Worm (Caenorhabditis elegans) whole organism, young adult: ENCODE measurements around the gene dnj-5.

Experiments used
- C06A6.2 ChIP-seq: fragments of 200-800 bp; sonication (Bioruptor generic); conservative IDR thresholded peaks from 2 replicates; pipeline ENCODE4 v1.3.6; 2022; ENCODE audit warnings: missing genetic modification characterization, missing compliant biosample characterization
- D2030.7 ChIP-seq: fragments of 200-800 bp; sonication (Bioruptor generic); IDR thresholded peaks from 2 replicates; pipeline ENCODE4 v1.3.6; 2022; ENCODE audit warnings: missing genetic modification reagents, missing genetic modification characterization, missing compliant biosample characterization
- F10E7.11 ChIP-seq: sonication (generic microtip); optimal IDR thresholded peaks from 2 replicates; lab custom pipeline; 2017; ENCODE audit warnings: mild to moderate bottlenecking, missing genetic modification characterization, moderate library complexity, missing compliant biosample characterization
- F22D6.2 ChIP-seq: sonication (generic microtip); optimal IDR thresholded peaks from 2 replicates; lab custom pipeline; 2016; ENCODE audit warnings: mild to moderate bottlenecking, missing genetic modification characterization, missing compliant biosample characterization
- F57C9.4 ChIP-seq: sonication (generic microtip); optimal IDR thresholded peaks from 2 replicates; lab custom pipeline; 2017; ENCODE audit warnings: mild to moderate bottlenecking, missing genetic modification characterization, missing compliant biosample characterization
- K12H6.12 ChIP-seq: fragments of 200-800 bp; sonication (Bioruptor generic); optimal IDR thresholded peaks from 2 replicates; lab custom pipeline; 2018; ENCODE audit warnings: mild to moderate bottlenecking, missing genetic modification characterization, missing compliant biosample characterization
- Y56A3A.18 ChIP-seq: fragments of 200-800 bp; sonication (Bioruptor generic); IDR thresholded peaks from 2 replicates; pipeline ENCODE4 v1.3.6; 2022; ENCODE audit warnings: missing genetic modification reagents, missing genetic modification characterization, missing compliant biosample characterization
- ccch-3 ChIP-seq: fragments of 200-800 bp; sonication (Bioruptor generic); optimal IDR thresholded peaks from 2 replicates; lab custom pipeline; 2018; ENCODE audit warnings: mild to moderate bottlenecking, missing genetic modification characterization, missing compliant biosample characterization
- cebp-1 ChIP-seq, 2 experiments: fragments of 200-800 bp in 1 of 2; sonication (Bioruptor generic) in 1 of 2; sonication (generic microtip) in 1 of 2; IDR thresholded peaks in 1 of 2; optimal IDR thresholded peaks in 1 of 2; 2 replicates each; pipeline versions ENCODE4 v1.3.6 to Lab custom; 2017 to 2022; ENCODE audit warnings: missing compliant biosample characterization in 2 of 2, missing genetic modification characterization in 2 of 2, mild to moderate bottlenecking in 1 of 2, missing genetic modification reagents in 1 of 2, moderate library complexity in 1 of 2
- ceh-27 ChIP-seq: fragments of 200-800 bp; sonication (Bioruptor generic); optimal IDR thresholded peaks from 2 replicates; lab custom pipeline; 2018; ENCODE audit warnings: mild to moderate bottlenecking, missing genetic modification characterization, moderate library complexity, missing compliant biosample characterization
- chd-7 ChIP-seq: sonication (generic microtip); optimal IDR thresholded peaks from 2 replicates; lab custom pipeline; 2016; ENCODE audit warnings: mild to moderate bottlenecking, missing genetic modification characterization, moderate library complexity, missing compliant biosample characterization
- dox-1 ChIP-seq: fragments of 200-800 bp; sonication (Bioruptor generic); IDR thresholded peaks from 2 replicates; pipeline ENCODE4 v1.3.6; 2022; ENCODE audit warnings: missing genetic modification reagents, missing genetic modification characterization, missing compliant biosample characterization
- egrh-3 ChIP-seq: fragments of 200-800 bp; sonication (Bioruptor generic); IDR thresholded peaks from 2 replicates; pipeline ENCODE4 v1.3.6; 2022; ENCODE audit warnings: missing genetic modification reagents, missing genetic modification characterization, missing compliant biosample characterization
- hlh-12 ChIP-seq: sonication (generic microtip); optimal IDR thresholded peaks from 2 replicates; lab custom pipeline; 2016; ENCODE audit warnings: missing genetic modification characterization, missing compliant biosample characterization
- hlh-26 ChIP-seq: fragments of 200-800 bp; sonication (Bioruptor generic); conservative IDR thresholded peaks from 2 replicates; pipeline ENCODE4 v1.3.6; 2022; ENCODE audit warnings: missing genetic modification reagents, missing genetic modification characterization, missing compliant biosample characterization
- hmg-1.2 ChIP-seq: fragments of 200-800 bp; sonication (Bioruptor generic); IDR thresholded peaks from 2 replicates; pipeline ENCODE4 v1.3.6; 2022; ENCODE audit warnings: missing genetic modification reagents, missing genetic modification characterization, missing compliant biosample characterization
- let-526 ChIP-seq: fragments of 200-800 bp; sonication (Bioruptor generic); IDR thresholded peaks from 2 replicates; pipeline ENCODE4 v1.3.6; 2022; ENCODE audit warnings: missing genetic modification reagents, missing genetic modification characterization, missing compliant biosample characterization
- lir-1 ChIP-seq: fragments of 200-800 bp; sonication (Bioruptor generic); conservative IDR thresholded peaks from 2 replicates; pipeline ENCODE4 v1.3.6; 2022; ENCODE audit warnings: missing genetic modification reagents, missing genetic modification characterization, missing compliant biosample characterization
- nfyb-1 ChIP-seq: fragments of 200-800 bp; sonication (Bioruptor generic); IDR thresholded peaks from 2 replicates; pipeline ENCODE4 v1.3.6; 2022; ENCODE audit warnings: missing genetic modification reagents, missing genetic modification characterization, missing compliant biosample characterization
- nhr-80 ChIP-seq: sonication (generic microtip); optimal IDR thresholded peaks from 2 replicates; lab custom pipeline; 2016; ENCODE audit warnings: missing genetic modification characterization, missing compliant biosample characterization
- nhr-90 ChIP-seq: sonication (generic microtip); optimal IDR thresholded peaks from 2 replicates; lab custom pipeline; 2016; ENCODE audit warnings: missing genotype, mild to moderate bottlenecking, missing genetic modification characterization, missing compliant biosample characterization
- pha-4 ChIP-seq: fragments of 150-350 bp; sonication (generic microtip); optimal IDR thresholded peaks from 2 replicates; lab custom pipeline; 2014; ENCODE audit warnings: missing biosample characterization, missing genetic modification reagents, missing genetic modification characterization
- rcor-1 ChIP-seq: fragments of 200-800 bp; sonication (Bioruptor generic); IDR thresholded peaks from 2 replicates; pipeline ENCODE4 v1.3.6; 2022; ENCODE audit warnings: missing genetic modification reagents, missing genetic modification characterization, missing compliant biosample characterization
- rpc-1 ChIP-seq, 2 experiments: fragments of 150-350 bp in 1 of 2; sonication (generic microtip) in 1 of 2; optimal IDR thresholded peaks; 2 replicates each; lab custom pipeline; 2014 to 2018; ENCODE audit warnings: missing biosample characterization in 1 of 2, missing genetic modification characterization in 1 of 2, missing genetic modification reagents in 1 of 2, missing genotype in 1 of 2
- somi-1 ChIP-seq: fragments of 200-800 bp; sonication (Bioruptor generic); optimal IDR thresholded peaks from 2 replicates; lab custom pipeline; 2018; ENCODE audit warnings: mild to moderate bottlenecking, missing genetic modification characterization, missing compliant biosample characterization
- tlf-1 ChIP-seq: fragments of 200-800 bp; sonication (Bioruptor generic); optimal IDR thresholded peaks from 2 replicates; lab custom pipeline; 2018; ENCODE audit warnings: mild to moderate bottlenecking, missing genetic modification characterization, missing compliant biosample characterization
- unc-130 ChIP-seq: sonication (generic microtip); optimal IDR thresholded peaks from 2 replicates; lab custom pipeline; 2016; ENCODE audit warnings: missing genetic modification reagents, missing genetic modification characterization, missing compliant biosample characterization
- zfh-2 ChIP-seq: fragments of 200-800 bp; sonication (Bioruptor generic); conservative IDR thresholded peaks from 2 replicates; pipeline ENCODE4 v1.3.6; 2022; ENCODE audit warnings: missing genetic modification reagents, missing genetic modification characterization, missing compliant biosample characterization
- ztf-26 ChIP-seq: sonication (generic microtip); optimal IDR thresholded peaks from 2 replicates; lab custom pipeline; 2017; ENCODE audit warnings: missing genetic modification characterization, missing compliant biosample characterization
- ztf-28 ChIP-seq: fragments of 200-800 bp; sonication (Bioruptor generic); IDR thresholded peaks from 2 replicates; pipeline ENCODE4 v1.3.6; 2022; ENCODE audit warnings: missing genetic modification reagents, missing genetic modification characterization, missing compliant biosample characterization
- ztf-3 ChIP-seq: fragments of 200-800 bp; sonication (Bioruptor generic); optimal IDR thresholded peaks from 2 replicates; lab custom pipeline; 2018; ENCODE audit warnings: mild to moderate bottlenecking, missing genetic modification characterization, missing compliant biosample characterization

dnj-5 gene

ce11 chrII:6841102-6841501 lies 17.0 kb downstream of the dnj-5 start:
- TF ChIP-seq nhr-80 (peak; percentile 37), rcor-1 (GFP tag; lab: Robert Waterston, UW) (no peak), F57C9.4 (tag; lab: Kevin White, UChicago) (no peak)

- TF ChIP-seq F10E7.11 (tag; lab: Kevin White, UChicago) (no peak), Y56A3A.18 (no peak), D2030.7 (no peak), C06A6.2 (no peak), hlh-12 (tag; lab: Kevin White, UChicago) (no peak), rpc-1 (optimal IDR thresholded peaks at IDR 0.05; lab: Kevin White, UChicago) (no peak), rpc-1 (tag; optimal IDR thresholded peaks at IDR 0.05; lab: Kevin White, UChicago) (no peak), ztf-28 (GFP tag; lab: Robert Waterston, UW) (no peak), nfyb-1 (no peak), nhr-90 (tag; lab: Kevin White, UChicago) (no peak), ccch-3 (GFP tag; lab: Kevin White, UChicago) (no peak), hlh-26 (GFP tag; lab: Robert Waterston, UW) (no peak)
- TF ChIP-seq, all 124 proteins: peak for 0
Observed at ce11 chrII:6840663-6841062, 17.4 kb downstream of the dnj-5 start.

ce11 chrII:6838977-6839376 lies 19.1 kb downstream of the dnj-5 start:
- TF ChIP-seq cebp-1 (GFP tag; IDR thresholded peaks at IDR 0.05; lab: Robert Waterston, UW) (no peak), cebp-1 (tag; optimal IDR thresholded peaks at IDR 0.05; lab: Kevin White, UChicago) (peak; percentile 38), somi-1 (GFP tag; lab: Kevin White, UChicago) (peak; percentile 22), nhr-80 (peak; percentile 16), ceh-27 (GFP tag; lab: Kevin White, UChicago) (peak; percentile 0), zfh-2 (no peak), hmg-1.2 (GFP tag; lab: Robert Waterston, UW) (peak; percentile 3; the same call in 1 of the 2 replicates), ztf-3 (GFP tag; lab: Kevin White, UChicago) (no peak)

- no peak for TF ChIP-seq F22D6.2 (tag; lab: Kevin White, UChicago)
- TF ChIP-seq tlf-1 (GFP tag; lab: Kevin White, UChicago): no peak
- TF ChIP-seq let-526: 0 out of 2 replicates have a peak, but pooled peaks have one; percentile 29
- no peak for TF ChIP-seq F10E7.11 (tag; lab: Kevin White, UChicago)
- no peak for TF ChIP-seq K12H6.12 (tag; lab: Kevin White, UChicago)
- TF ChIP-seq unc-130 (GFP tag; lab: Kevin White, UChicago): no peak
- no peak for TF ChIP-seq ztf-26 (tag; lab: Kevin White, UChicago)
- TF ChIP-seq hlh-12 (tag; lab: Kevin White, UChicago): no peak
- peak; percentile 9 for TF ChIP-seq chd-7 (tag; lab: Kevin White, UChicago)
Observed at ce11 chrII:6838270-6838878, 19.7 kb downstream of the dnj-5 start.

ce11 chrII:6836762-6837566 lies 21.1 kb downstream of the dnj-5 start:
- TF ChIP-seq cebp-1 (GFP tag; IDR thresholded peaks at IDR 0.05; lab: Robert Waterston, UW) (no peak), cebp-1 (tag; optimal IDR thresholded peaks at IDR 0.05; lab: Kevin White, UChicago) (peak; percentile 39), nhr-80 (peak; percentile 69), pha-4 (peak; percentile 14), F57C9.4 (tag; lab: Kevin White, UChicago) (no peak), lir-1 (GFP tag; lab: Robert Waterston, UW) (no peak), dox-1 (GFP tag; lab: Robert Waterston, UW) (0 out of 2 replicates have a peak, but pooled peaks have one; percentile 5), egrh-3 (GFP tag; lab: Robert Waterston, UW) (no peak)
